Worm (Caenorhabditis elegans) whole organism, young adult: ENCODE results near the gene moma-1.

Source experiments
- T07F8.4 ChIP-seq: sonication (generic microtip); optimal IDR thresholded peaks from 2 replicates; lab custom pipeline; 2016; ENCODE audit warnings: mild to moderate bottlenecking, missing genetic modification characterization, moderate library complexity, missing compliant biosample characterization
- Y67H2A.10 ChIP-seq: fragments of 200-800 bp; sonication (Bioruptor generic); conservative IDR thresholded peaks from 2 replicates; pipeline ENCODE4 v1.3.6; 2022; ENCODE audit warnings: missing genetic modification reagents, missing genetic modification characterization, missing compliant biosample characterization
- nhr-120 ChIP-seq: fragments of 200-800 bp; sonication (Bioruptor generic); IDR thresholded peaks from 2 replicates; pipeline ENCODE4 v1.3.6; 2022; ENCODE audit warnings: missing genetic modification characterization, missing compliant biosample characterization

DNA sequence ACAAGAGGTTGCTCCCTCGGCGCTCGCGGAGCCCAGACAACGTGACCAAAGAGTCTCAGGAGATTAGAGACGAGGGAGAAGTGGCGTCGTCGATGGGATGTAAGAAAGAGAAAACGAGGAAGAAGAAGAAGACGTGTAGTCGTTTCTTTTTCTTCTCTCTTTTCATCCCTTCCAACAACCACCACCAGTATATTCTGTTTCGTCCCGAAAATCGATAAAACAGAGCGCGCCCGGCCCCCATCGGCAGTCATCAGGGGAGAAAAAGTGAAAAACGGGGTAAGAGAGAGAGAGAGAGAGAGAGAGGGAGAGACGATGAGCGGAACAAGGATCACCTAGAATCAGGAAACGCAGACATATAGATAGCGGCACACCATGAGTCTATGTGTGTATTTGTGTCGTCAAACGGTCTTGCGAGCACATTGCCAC lies 35.7 kb upstream of the moma-1 start:
- no peak for TF ChIP-seq nhr-120 (GFP tag; lab: Robert Waterston, UW)
- TF ChIP-seq Y67H2A.10 (GFP tag; lab: Robert Waterston, UW) = no peak
- no peak for TF ChIP-seq T07F8.4
